Worm (Caenorhabditis elegans) whole organism, young adult: Measurements from ENCODE around the gene txt-4.
A peak's percentile ranks its signal among the peaks of the same experiment; 100 is the strongest.

Experiments
- B0261.1 ChIP-seq: sonication (generic microtip); optimal IDR thresholded peaks from 2 replicates; lab custom pipeline; 2016; ENCODE audit warnings: mild to moderate bottlenecking, missing genetic modification characterization, moderate library complexity, missing compliant biosample characterization
- B0336.3 ChIP-seq: fragments of 200-800 bp; sonication (Bioruptor generic); IDR thresholded peaks from 2 replicates; pipeline ENCODE4 v1.3.6; 2022; ENCODE audit warnings: missing genetic modification characterization, missing compliant biosample characterization
- D2030.7 ChIP-seq: fragments of 200-800 bp; sonication (Bioruptor generic); IDR thresholded peaks from 2 replicates; pipeline ENCODE4 v1.3.6; 2022; ENCODE audit warnings: missing genetic modification reagents, missing genetic modification characterization, missing compliant biosample characterization
- F10E7.11 ChIP-seq: sonication (generic microtip); optimal IDR thresholded peaks from 2 replicates; lab custom pipeline; 2017; ENCODE audit warnings: mild to moderate bottlenecking, missing genetic modification characterization, moderate library complexity, missing compliant biosample characterization
- F33H1.4 ChIP-seq: fragments of 200-800 bp; sonication (Bioruptor generic); IDR thresholded peaks from 2 replicates; pipeline ENCODE4 v1.3.6; 2022; ENCODE audit warnings: missing genetic modification reagents, missing genetic modification characterization, missing compliant biosample characterization
- T07F8.4 ChIP-seq: sonication (generic microtip); optimal IDR thresholded peaks from 2 replicates; lab custom pipeline; 2016; ENCODE audit warnings: mild to moderate bottlenecking, missing genetic modification characterization, moderate library complexity, missing compliant biosample characterization
- Y56A3A.18 ChIP-seq: fragments of 200-800 bp; sonication (Bioruptor generic); IDR thresholded peaks from 2 replicates; pipeline ENCODE4 v1.3.6; 2022; ENCODE audit warnings: missing genetic modification reagents, missing genetic modification characterization, missing compliant biosample characterization
- aptf-2 ChIP-seq: fragments of 200-800 bp; sonication (Bioruptor generic); conservative IDR thresholded peaks from 2 replicates; pipeline ENCODE4 v1.3.6; 2022; ENCODE audit warnings: missing genetic modification reagents, missing genetic modification characterization, missing compliant biosample characterization
- attf-6 ChIP-seq: fragments of 200-800 bp; sonication (Bioruptor generic); IDR thresholded peaks from 2 replicates; pipeline ENCODE4 v1.3.6; 2022; ENCODE audit warnings: missing genetic modification reagents, missing genetic modification characterization, missing compliant biosample characterization
- egl-18 ChIP-seq: fragments of 200-800 bp; sonication (Bioruptor generic); IDR thresholded peaks from 2 replicates; pipeline ENCODE4 v1.3.6; 2022; ENCODE audit warnings: missing genetic modification reagents, missing genetic modification characterization, missing compliant biosample characterization
- egrh-3 ChIP-seq: fragments of 200-800 bp; sonication (Bioruptor generic); IDR thresholded peaks from 2 replicates; pipeline ENCODE4 v1.3.6; 2022; ENCODE audit warnings: missing genetic modification reagents, missing genetic modification characterization, missing compliant biosample characterization
- ekl-4 ChIP-seq: fragments of 200-800 bp; sonication (Bioruptor generic); IDR thresholded peaks from 2 replicates; pipeline ENCODE4 v1.3.6; 2022; ENCODE audit warnings: missing genetic modification reagents, missing genetic modification characterization, missing compliant biosample characterization
- hlh-12 ChIP-seq: sonication (generic microtip); optimal IDR thresholded peaks from 2 replicates; lab custom pipeline; 2016; ENCODE audit warnings: missing genetic modification characterization, missing compliant biosample characterization
- hmg-1.2 ChIP-seq: fragments of 200-800 bp; sonication (Bioruptor generic); IDR thresholded peaks from 2 replicates; pipeline ENCODE4 v1.3.6; 2022; ENCODE audit warnings: missing genetic modification reagents, missing genetic modification characterization, missing compliant biosample characterization
- lin-26 ChIP-seq: fragments of 200-800 bp; sonication (Bioruptor generic); IDR thresholded peaks from 2 replicates; pipeline ENCODE4 v1.3.6; 2022; ENCODE audit warnings: missing genetic modification reagents, missing genetic modification characterization, missing compliant biosample characterization
- lin-54 ChIP-seq: fragments of 200-800 bp; sonication (Bioruptor generic); optimal IDR thresholded peaks from 2 replicates; lab custom pipeline; 2018; ENCODE audit warnings: mild to moderate bottlenecking, missing genetic modification characterization, missing compliant biosample characterization
- mel-28 ChIP-seq: sonication (generic microtip); optimal IDR thresholded peaks from 2 replicates; lab custom pipeline; 2016; ENCODE audit warnings: borderline replicate concordance, mild to moderate bottlenecking, missing genetic modification characterization, missing compliant biosample characterization
- mes-4 ChIP-seq: sonication (generic microtip); optimal IDR thresholded peaks from 2 replicates; lab custom pipeline; 2016; ENCODE audit warnings: missing genotype, missing genetic modification characterization, missing compliant biosample characterization
- nhr-120 ChIP-seq: fragments of 200-800 bp; sonication (Bioruptor generic); IDR thresholded peaks from 2 replicates; pipeline ENCODE4 v1.3.6; 2022; ENCODE audit warnings: missing genetic modification characterization, missing compliant biosample characterization
- nhr-27 ChIP-seq: fragments of 200-800 bp; sonication (Bioruptor generic); optimal IDR thresholded peaks from 2 replicates; lab custom pipeline; 2018; ENCODE audit warnings: mild to moderate bottlenecking, missing genetic modification characterization, moderate library complexity, missing compliant biosample characterization
- nhr-80 ChIP-seq: sonication (generic microtip); optimal IDR thresholded peaks from 2 replicates; lab custom pipeline; 2016; ENCODE audit warnings: missing genetic modification characterization, missing compliant biosample characterization
- nhr-90 ChIP-seq: sonication (generic microtip); optimal IDR thresholded peaks from 2 replicates; lab custom pipeline; 2016; ENCODE audit warnings: missing genotype, mild to moderate bottlenecking, missing genetic modification characterization, missing compliant biosample characterization
- rpc-1 ChIP-seq, 2 experiments: fragments of 150-350 bp in 1 of 2; sonication (generic microtip) in 1 of 2; optimal IDR thresholded peaks; 2 replicates each; lab custom pipeline; 2014 to 2018; ENCODE audit warnings: missing biosample characterization in 1 of 2, missing genetic modification characterization in 1 of 2, missing genetic modification reagents in 1 of 2, missing genotype in 1 of 2
- snpc-3.4 ChIP-seq: sonication (generic microtip); optimal IDR thresholded peaks from 2 replicates; lab custom pipeline; 2017; ENCODE audit warnings: missing genetic modification characterization, mild to moderate bottlenecking, missing compliant biosample characterization, antibody characterized with exemption, moderate library complexity, missing genotype, missing genetic modification reagents
- snpc-4 ChIP-seq, 5 experiments: fragments of 150-350 bp in 1 of 5; sonication (generic microtip) in 4 of 5; optimal IDR thresholded peaks; 2 replicates each; lab custom pipeline; 2014 to 2018; ENCODE audit warnings: missing genetic modification characterization in 5 of 5, missing biosample characterization in 3 of 5, antibody characterized with exemption in 2 of 5, mild to moderate bottlenecking in 2 of 5, missing compliant biosample characterization in 2 of 5, missing genotype in 2 of 5, moderate library complexity in 2 of 5, missing genetic modification reagents in 1 of 5
- sptf-2 ChIP-seq: fragments of 200-800 bp; sonication (Bioruptor generic); optimal IDR thresholded peaks from 2 replicates; lab custom pipeline; 2018; ENCODE audit warnings: mild to moderate bottlenecking, missing genetic modification characterization, missing compliant biosample characterization
- tbp1 ChIP-seq: fragments of 200-800 bp; sonication (Bioruptor generic); optimal IDR thresholded peaks from 2 replicates; lab custom pipeline; 2018; ENCODE audit warnings: mild to moderate bottlenecking, missing genetic modification characterization, missing compliant biosample characterization
- unc-62 ChIP-seq: fragments of 150-350 bp; optimal IDR thresholded peaks from 2 replicates; lab custom pipeline; 2014; ENCODE audit warnings: missing biosample characterization, missing genetic modification reagents, missing genetic modification characterization
- xnd-1 ChIP-seq: sonication (generic microtip); optimal IDR thresholded peaks from 2 replicates; lab custom pipeline; 2016; ENCODE audit warnings: missing genotype, missing genetic modification reagents, missing genetic modification characterization, missing compliant biosample characterization

The txt-4 gene

DNA sequence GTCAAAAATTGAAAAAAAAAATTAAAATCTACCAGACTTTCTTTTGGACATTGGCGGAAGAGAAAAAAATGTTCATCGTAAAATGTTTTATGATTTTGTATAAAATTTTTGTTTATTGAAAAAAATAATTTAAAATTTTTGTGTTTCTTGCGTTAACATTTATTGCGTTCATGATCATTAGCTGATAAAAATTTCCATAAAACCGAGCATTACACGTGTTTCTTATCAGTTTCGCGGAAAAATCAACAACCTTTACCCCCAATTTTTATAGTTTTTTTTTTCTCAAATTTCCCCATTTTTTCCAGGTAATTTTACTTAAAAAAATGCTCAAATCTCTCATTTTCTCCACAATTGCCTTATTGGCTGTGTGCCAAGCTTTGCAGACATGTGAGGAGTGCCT, at the start of gene txt-4:
Gene txt-4, plus strand, starts transcription at position 324 of the 400 bp plus-strand sequence.
- TF ChIP-seq nhr-80 (peak; percentile 24), mel-28 (tag; lab: Kevin White, UChicago) (no peak)

DNA sequence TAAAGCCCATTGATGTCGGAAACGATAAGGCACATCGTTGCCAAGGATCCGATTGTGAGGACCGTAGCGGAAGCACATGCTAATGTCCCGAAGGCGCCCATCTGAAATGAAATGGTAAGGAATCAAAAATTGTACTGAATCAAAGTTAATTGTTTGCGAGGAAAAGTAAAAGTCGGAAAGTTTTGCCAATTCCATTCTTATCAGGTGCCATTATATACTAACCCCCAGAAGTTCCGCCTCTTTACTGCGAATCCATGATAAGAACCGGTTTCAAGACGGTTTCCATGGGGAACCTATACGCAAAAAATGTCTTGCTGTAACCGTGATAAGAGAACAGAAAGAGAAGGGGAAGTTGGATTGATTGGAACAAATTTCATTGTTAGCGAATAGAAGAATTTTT, 49.7 kb upstream of the txt-4 start, which contains the start of gene col-106:
Gene col-106, minus strand, starts transcription at position 101 of the 400 bp plus-strand sequence.
- TF ChIP-seq nhr-90 (tag; lab: Kevin White, UChicago) = no peak
- no peak for TF ChIP-seq snpc-3.4 (tag; lab: Kevin White, UChicago)
- TF ChIP-seq D2030.7 (GFP tag; lab: Robert Waterston, UW) = no peak
- TF ChIP-seq mel-28 (tag; lab: Kevin White, UChicago) = no peak
- TF ChIP-seq attf-6 (GFP tag; lab: Robert Waterston, UW) = no peak
- TF ChIP-seq, all 124 proteins: peak for 0

DNA sequence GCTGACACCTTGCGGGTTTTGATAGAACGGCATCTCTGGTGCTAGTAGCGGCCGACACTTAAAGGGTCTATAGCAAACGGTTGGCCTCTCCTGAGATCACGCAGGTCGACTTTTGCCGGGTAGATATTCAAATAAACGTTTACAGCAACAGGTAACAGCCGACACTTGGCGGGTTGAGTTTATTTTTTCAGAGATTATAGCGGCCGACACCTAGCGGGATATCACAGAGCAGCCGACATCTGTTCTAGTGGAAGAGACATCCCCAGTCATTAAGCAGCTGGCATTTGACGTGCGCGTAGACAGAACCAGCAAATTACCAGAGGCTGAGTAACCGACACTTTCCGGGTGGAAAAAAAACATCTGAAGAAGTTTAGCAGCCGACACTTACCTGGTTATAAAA, 48.9 kb upstream of the txt-4 start:
- TF ChIP-seq ekl-4 (GFP tag; lab: Robert Waterston, UW) (no peak), snpc-4 (GFP tag; optimal IDR thresholded peaks at IDR 0.05; lab: Kevin White, UChicago) (no peak), snpc-4 (tag; optimal IDR thresholded peaks at IDR 0.05; lab: Kevin White, UChicago) (peak in 1 of 4 experiments; percentile 24)

DNA sequence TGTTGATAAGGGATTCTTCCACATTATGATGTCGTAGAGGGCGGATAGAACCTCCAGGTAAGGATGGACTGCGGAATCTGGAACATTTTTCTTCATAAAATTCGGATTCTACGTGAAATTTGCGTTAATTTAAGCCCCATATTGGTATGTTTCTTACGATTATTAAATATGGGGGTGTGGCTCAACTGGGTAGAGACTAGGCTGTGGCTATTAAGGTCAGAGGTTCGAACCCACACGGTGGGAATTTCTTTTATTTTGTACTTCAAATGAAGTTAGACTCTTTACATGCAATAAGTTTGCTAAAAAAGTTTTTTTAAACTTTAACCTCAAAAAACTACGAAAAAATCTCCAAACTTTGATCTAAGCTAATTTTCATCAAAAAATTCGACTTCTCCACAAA, 44.9 kb upstream of the txt-4 start:
- TF ChIP-seq xnd-1 (no peak), B0261.1 (tag; lab: Kevin White, UChicago) (peak; percentile 44), rpc-1 (optimal IDR thresholded peaks at IDR 0.05; lab: Kevin White, UChicago) (peak; percentile 47), rpc-1 (tag; optimal IDR thresholded peaks at IDR 0.05; lab: Kevin White, UChicago) (peak; percentile 71), tbp1 (GFP tag; lab: Kevin White, UChicago) (peak; percentile 77)
- TF ChIP-seq, all 124 proteins: peak for 3

DNA sequence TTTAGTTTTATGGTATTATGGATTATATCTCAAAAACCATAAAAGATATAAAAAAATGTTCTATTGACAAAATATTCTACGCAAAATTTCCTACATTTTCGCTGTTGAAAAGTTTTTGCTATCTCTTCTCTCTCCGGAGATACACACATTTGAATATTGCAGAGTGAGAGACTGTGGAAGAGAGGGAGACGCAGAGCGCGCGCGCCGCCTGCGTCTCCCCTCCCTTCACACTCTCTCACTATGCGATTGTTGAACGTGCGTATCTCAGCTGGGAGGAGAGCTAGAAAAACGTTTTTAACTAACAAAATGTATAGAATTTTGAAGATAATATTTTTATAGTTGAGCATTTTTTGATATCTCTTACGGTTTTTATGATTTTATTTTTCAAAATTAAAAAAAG, 41.3 kb upstream of the txt-4 start:
- TF ChIP-seq nhr-120 (GFP tag; lab: Robert Waterston, UW) = no peak
- TF ChIP-seq Y56A3A.18 (GFP tag; lab: Robert Waterston, UW) = no peak
- peak; percentile 35; the same call in 1 of the 2 replicates for TF ChIP-seq egrh-3
- TF ChIP-seq F10E7.11 = no peak
- TF ChIP-seq sptf-2 (GFP tag; lab: Kevin White, UChicago) = no peak
- peak; percentile 85 for TF ChIP-seq hmg-1.2 (GFP tag; lab: Robert Waterston, UW)
- TF ChIP-seq aptf-2 (GFP tag; lab: Robert Waterston, UW) = no peak
- no peak for TF ChIP-seq unc-62 (GFP tag; lab: Kevin White, UChicago)
- TF ChIP-seq T07F8.4 = no peak
- no peak for TF ChIP-seq lin-54
- no peak for TF ChIP-seq nhr-80

DNA sequence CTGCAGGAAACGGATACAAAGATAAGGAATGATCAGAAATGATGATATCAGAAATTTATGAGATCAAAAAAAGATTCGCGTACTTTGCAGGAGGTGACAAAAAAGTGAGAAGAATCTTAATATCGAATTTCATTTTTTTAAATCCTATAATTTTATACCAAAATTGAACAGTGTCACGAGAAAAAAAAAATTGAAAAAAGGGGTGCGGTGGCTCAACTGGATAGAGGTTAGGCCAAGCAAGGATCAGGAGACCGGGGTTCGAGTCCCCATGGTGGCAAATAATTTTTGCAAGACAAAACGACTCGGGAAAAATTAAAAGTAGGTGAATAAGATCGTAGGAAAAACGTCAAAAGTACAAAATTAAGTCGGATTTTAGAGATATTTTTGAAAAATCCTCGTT, 40.0 kb upstream of the txt-4 start:
- TF ChIP-seq lin-26 (GFP tag; lab: Robert Waterston, UW) (0 out of 2 replicates have a peak, but pooled peaks have one; percentile 45), hlh-12 (no peak), mes-4 (no peak), rpc-1 (optimal IDR thresholded peaks at IDR 0.05; lab: Kevin White, UChicago) (peak; percentile 39), rpc-1 (tag; optimal IDR thresholded peaks at IDR 0.05; lab: Kevin White, UChicago) (peak; percentile 68), F33H1.4 (0 out of 2 replicates have a peak, but pooled peaks have one; percentile 11), B0336.3 (GFP tag; lab: Robert Waterston, UW) (no peak), tbp1 (GFP tag; lab: Kevin White, UChicago) (peak; percentile 82), B0261.1 (tag; lab: Kevin White, UChicago) (peak; percentile 58), egl-18 (GFP tag; lab: Robert Waterston, UW) (no peak), nhr-27 (tag; lab: Kevin White, UChicago) (no peak)
